Worm (Caenorhabditis elegans): Measurements from ENCODE around the gene pat-3.

The pat-3 gene

DNA sequence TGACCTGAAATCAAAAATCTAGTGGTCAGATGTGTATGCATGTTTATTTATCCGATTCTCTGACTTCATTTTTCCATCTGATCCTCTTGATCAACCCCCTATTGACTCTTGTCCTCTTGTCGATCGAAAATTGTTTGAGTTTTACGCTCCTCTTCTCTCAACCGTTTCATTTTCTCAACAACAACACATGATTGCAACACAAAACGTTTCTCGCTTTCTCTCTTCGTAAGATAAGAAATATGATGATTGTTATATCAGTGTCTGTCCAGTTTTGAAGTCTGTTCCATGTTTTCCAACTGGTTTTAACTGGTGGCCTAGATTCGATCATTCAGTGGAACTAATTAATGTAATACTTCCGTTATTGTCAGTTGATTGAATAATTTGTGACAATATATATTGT, 38.1 kb upstream of the pat-3 start:
- TF ChIP-seq zag-1 (tag; optimal IDR thresholded peaks at IDR 0.05) (no peak), ama-1 (optimal IDR thresholded peaks at IDR 0.05) (no peak), tbx-2 (tag; optimal IDR thresholded peaks at IDR 0.05) (no peak), nhr-67 (tag; optimal IDR thresholded peaks at IDR 0.05) (no peak), egl-5 (tag; optimal IDR thresholded peaks at IDR 0.05) (no peak), aly-2 (tag; optimal IDR thresholded peaks at IDR 0.05) (no peak), skn-1 (tag; optimal IDR thresholded peaks at IDR 0.05) (no peak), sea-2 (GFP tag; optimal IDR thresholded peaks at IDR 0.05) (no peak), lin-15B (tag; optimal IDR thresholded peaks at IDR 0.05) (no peak), egl-27 (tag; optimal IDR thresholded peaks at IDR 0.05) (no peak), lin-39 (tag; optimal IDR thresholded peaks at IDR 0.05) (no peak), mml-1 (tag; optimal IDR thresholded peaks at IDR 0.05) (no peak), nhr-11 (tag; optimal IDR thresholded peaks at IDR 0.05) (no peak), jun-1 (tag; optimal IDR thresholded peaks at IDR 0.05) (no peak), nhr-76 (tag; optimal IDR thresholded peaks at IDR 0.05) (no peak), ztf-4 (tag; optimal IDR thresholded peaks at IDR 0.05) (no peak), elt-2 (tag; optimal IDR thresholded peaks at IDR 0.05) (peak; percentile 26), nhr-12 (tag; optimal IDR thresholded peaks at IDR 0.05) (no peak), pha-4 (tag; optimal IDR thresholded peaks at IDR 0.05) (peak; percentile 80), ceh-9 (tag; optimal IDR thresholded peaks at IDR 0.05) (no peak), nhr-43 (tag; optimal IDR thresholded peaks at IDR 0.05; ENCODE audit: poor library complexity, severe bottlenecking) (peak; percentile 46), unc-62 (GFP tag; optimal IDR thresholded peaks at IDR 0.05) (no peak), daf-12 (tag; optimal IDR thresholded peaks at IDR 0.05) (no peak), snpc-4 (tag; optimal IDR thresholded peaks at IDR 0.05) (peak; percentile 15), elt-3 (tag; optimal IDR thresholded peaks at IDR 0.05) (no peak), elt-1 (tag; optimal IDR thresholded peaks at IDR 0.05) (no peak), pqm-1 (tag; optimal IDR thresholded peaks at IDR 0.05) (peak; percentile 26), nfya-1 (tag; optimal IDR thresholded peaks at IDR 0.05; ENCODE audit: insufficient read depth) (peak; percentile 8), ceh-16 (tag; optimal IDR thresholded peaks at IDR 0.05) (no peak), R02D3.7 (tag; optimal IDR thresholded peaks at IDR 0.05) (no peak), nhr-77 (tag; optimal IDR thresholded peaks at IDR 0.05) (no peak), nhr-28 (tag; optimal IDR thresholded peaks at IDR 0.05) (no peak), ceh-82 (tag; optimal IDR thresholded peaks at IDR 0.05) (no peak), hmg-11 (tag; optimal IDR thresholded peaks at IDR 0.05) (no peak), fkh-2 (tag; optimal IDR thresholded peaks at IDR 0.05) (no peak), ceh-28 (tag; optimal IDR thresholded peaks at IDR 0.05) (no peak), nhr-23 (tag; optimal IDR thresholded peaks at IDR 0.05) (peak; percentile 77)

ce11 chrIII:3935808-3936207, 21.9 kb upstream of the pat-3 start, which contains the start of gene npl-10:
npl-10 (minus strand) TSS chrIII:3935908.
- no peak for TF ChIP-seq daf-12 (tag; optimal IDR thresholded peaks at IDR 0.05)
- no peak for TF ChIP-seq ztf-4 (tag; optimal IDR thresholded peaks at IDR 0.05)

DNA sequence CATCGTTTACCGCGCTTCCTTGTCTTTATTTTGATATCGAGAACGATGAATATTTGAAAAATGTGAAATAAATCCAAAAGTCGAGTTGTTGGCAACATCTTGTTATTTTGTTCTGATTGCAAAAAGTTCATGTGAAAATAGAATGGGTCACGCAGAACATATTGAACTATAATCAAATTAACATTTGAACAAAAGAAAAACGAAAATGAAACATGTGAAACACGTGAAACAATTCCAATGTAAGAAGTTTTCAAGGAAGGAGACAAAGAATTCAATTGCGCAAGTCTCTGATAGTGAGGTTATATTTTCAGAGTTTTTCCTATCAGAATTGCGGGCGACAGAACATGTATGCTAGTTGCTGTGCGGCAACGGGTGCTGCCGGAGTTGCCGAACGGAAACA, 17.5 kb upstream of the pat-3 start, which contains the start of gene F37A8.2:
TSS of gene F37A8.2 (minus strand) at position 101 of the 400 bp plus-strand sequence.
- TF ChIP-seq mdl-1 (tag; optimal IDR thresholded peaks at IDR 0.05) = no peak
- TF ChIP-seq ceh-9 (tag; optimal IDR thresholded peaks at IDR 0.05) = no peak
- no peak for TF ChIP-seq ceh-16 (tag; optimal IDR thresholded peaks at IDR 0.05)
- TF ChIP-seq pqm-1 (tag; optimal IDR thresholded peaks at IDR 0.05) = no peak
- TF ChIP-seq fkh-10 (GFP tag; optimal IDR thresholded peaks at IDR 0.05) = no peak
- no peak for TF ChIP-seq egl-27 (tag; optimal IDR thresholded peaks at IDR 0.05)
- no peak for TF ChIP-seq ceh-82 (tag; optimal IDR thresholded peaks at IDR 0.05)
- no peak for TF ChIP-seq lin-15B (tag; optimal IDR thresholded peaks at IDR 0.05)
- TF ChIP-seq nhr-77 (tag; optimal IDR thresholded peaks at IDR 0.05) = no peak
- TF ChIP-seq ztf-4 (tag; optimal IDR thresholded peaks at IDR 0.05) = no peak
- no peak for TF ChIP-seq lin-39 (tag; optimal IDR thresholded peaks at IDR 0.05)
- no peak for TF ChIP-seq nhr-237 (tag; optimal IDR thresholded peaks at IDR 0.05)
- TF ChIP-seq elt-1 (tag; optimal IDR thresholded peaks at IDR 0.05) = no peak
- TF ChIP-seq nhr-67 (tag; optimal IDR thresholded peaks at IDR 0.05) = no peak
- TF ChIP-seq nhr-25 (tag; optimal IDR thresholded peaks at IDR 0.05) = no peak
- no peak for TF ChIP-seq elt-3 (tag; optimal IDR thresholded peaks at IDR 0.05)
- no peak for TF ChIP-seq nfya-1 (tag; optimal IDR thresholded peaks at IDR 0.05; ENCODE audit: insufficient read depth)
- TF ChIP-seq nhr-11 (tag; optimal IDR thresholded peaks at IDR 0.05) = no peak
- no peak for TF ChIP-seq egl-5 (tag; optimal IDR thresholded peaks at IDR 0.05)
